Worm (Caenorhabditis elegans) whole organism, L4 larva: ENCODE data around the gene C16C10.8.

Experiments used
- pqm-1 ChIP-seq: sonication (generic microtip); optimal IDR thresholded peaks from 2 replicates; lab custom pipeline; 2017; ENCODE audit warnings: missing biosample characterization, missing genetic modification characterization
- unc-39 ChIP-seq: sonication (generic microtip); optimal IDR thresholded peaks from 2 replicates; lab custom pipeline; 2017; ENCODE audit warnings: missing biosample characterization, missing genetic modification characterization

ce11 chrIII:4164071-4164470 lies at the start of gene C16C10.8:
- no peak for TF ChIP-seq pqm-1
- no peak for TF ChIP-seq unc-39 (tag; lab: Kevin White, UChicago)
